Worm (Caenorhabditis elegans) whole organism, late embryonic: ENCODE data around the gene F35B3.3.

Source experiments
- C38D4.7 ChIP-seq: fragments of 200-800 bp; sonication (Bioruptor generic); optimal IDR thresholded peaks from 2 replicates; lab custom pipeline; 2018; ENCODE audit warnings: mild to moderate bottlenecking, missing genetic modification characterization, moderate library complexity, missing compliant biosample characterization
- ama-1 ChIP-seq: fragments of 150-350 bp; optimal IDR thresholded peaks from 2 replicates; lab custom pipeline; 2014
- ceh-24 ChIP-seq: sonication (generic microtip); optimal IDR thresholded peaks from 2 replicates; lab custom pipeline; 2016; ENCODE audit warnings: mild to moderate bottlenecking, missing genetic modification characterization, missing compliant biosample characterization
- ceh-45 ChIP-seq: fragments of 200-800 bp; sonication (Bioruptor generic); IDR thresholded peaks from 2 replicates; pipeline ENCODE4 v1.3.6; 2022; ENCODE audit warnings: missing genetic modification reagents, missing genetic modification characterization, missing compliant biosample characterization
- dmd-4 ChIP-seq: sonication (generic microtip); optimal IDR thresholded peaks from 2 replicates; lab custom pipeline; 2016; ENCODE audit warnings: borderline replicate concordance, missing genetic modification characterization, missing compliant biosample characterization
- dve-1 ChIP-seq: sonication (generic microtip); optimal IDR thresholded peaks from 2 replicates; lab custom pipeline; 2017; ENCODE audit warnings: antibody characterized with exemption, mild to moderate bottlenecking, missing genetic modification characterization, missing compliant biosample characterization
- elt-4 ChIP-seq: sonication (generic microtip); optimal IDR thresholded peaks from 2 replicates; lab custom pipeline; 2016; ENCODE audit warnings: missing genetic modification characterization, missing compliant biosample characterization
- ets-4 ChIP-seq: sonication (generic microtip); optimal IDR thresholded peaks from 2 replicates; lab custom pipeline; 2016; ENCODE audit warnings: missing genetic modification characterization, missing compliant biosample characterization
- nhr-11 ChIP-seq: fragments of 150-350 bp; optimal IDR thresholded peaks from 2 replicates; lab custom pipeline; 2014; ENCODE audit warnings: missing biosample characterization, missing genetic modification characterization
- sox-4 ChIP-seq: sonication (generic microtip); optimal IDR thresholded peaks from 2 replicates; lab custom pipeline; 2017; ENCODE audit warnings: mild to moderate bottlenecking, missing genetic modification characterization, inconsistent platforms, missing compliant biosample characterization

- TF ChIP-seq ets-4 (tag; lab: Kevin White, UChicago) (no peak), dve-1 (tag; lab: Kevin White, UChicago) (no peak), C38D4.7 (GFP tag; lab: Kevin White, UChicago) (no peak), ceh-24 (tag; lab: Kevin White, UChicago) (no peak), sox-4 (tag; lab: Kevin White, UChicago) (no peak), ceh-45 (GFP tag; lab: Robert Waterston, UW) (no peak), ama-1 (lab: Kevin White, UChicago) (no peak), dmd-4 (no peak), nhr-11 (tag; lab: Kevin White, UChicago) (no peak), elt-4 (tag; lab: Kevin White, UChicago) (no peak)
These were observed 28.3 kb downstream of the F35B3.3 start for ce11 chrX:17041571-17041970.
